Fruit fly (Drosophila melanogaster) whole organism: ENCODE measurements around the gene CG4957.

Experiments
- CG8478 ChIP-seq: fragments of >200 bp; optimal IDR thresholded peaks from 2 replicates; lab custom pipeline; 2018; ENCODE audit warnings: inconsistent platforms
- Dll ChIP-seq: fragments of >200 bp; optimal IDR thresholded peaks from 2 replicates; lab custom pipeline; 2017
- EcR ChIP-seq, 2 experiments: fragments of >200 bp; optimal IDR thresholded peaks; 2 replicates each; lab custom pipeline; 2017; ENCODE audit warnings: missing biosample characterization in 2 of 2, missing genetic modification characterization in 2 of 2, missing genetic modification reagents in 2 of 2
- pan ChIP-seq: fragments of >200 bp; optimal IDR thresholded peaks from 2 replicates; lab custom pipeline; 2017
- psq ChIP-seq: fragments of >200 bp; optimal IDR thresholded peaks from 2 replicates; lab custom pipeline; 2017
- usp ChIP-seq: fragments of >200 bp; optimal IDR thresholded peaks from 2 replicates; lab custom pipeline; 2017; ENCODE audit warnings: missing biosample characterization, missing genetic modification characterization, mixed read lengths

CG4957 gene

dm6 chr2L:10232827-10233226 is 35.8 kb upstream of the CG4957 start:
- no peak for TF ChIP-seq pan (lab: Kevin White, UChicago)
- TF ChIP-seq EcR (GFP tag; optimal IDR thresholded peaks at IDR 0.05; lab: Kevin White, UChicago) = no peak
- TF ChIP-seq Dll (lab: Kevin White, UChicago) = no peak
- TF ChIP-seq CG8478 (lab: Kevin White, UChicago) = no peak
- TF ChIP-seq psq (lab: Kevin White, UChicago) = no peak
- no peak for TF ChIP-seq usp

dm6 chr2L:10237725-10238446 is 30.8 kb upstream of the CG4957 start, which contains the start of gene mthl15:
Gene mthl15 (minus strand): TSS chr2L:10238317.
- TF ChIP-seq pan (lab: Kevin White, UChicago) (peak; percentile 8), usp (no peak)

dm6 chr2L:10238726-10239652 is 29.7 kb upstream of the CG4957 start, which contains the start of gene me31B:
Gene me31B (plus strand): TSS chr2L:10239341.
- TF ChIP-seq Dll (lab: Kevin White, UChicago) (no peak), pan (lab: Kevin White, UChicago) (no peak), psq (lab: Kevin White, UChicago) (no peak), usp (no peak), EcR (GFP tag; optimal IDR thresholded peaks at IDR 0.05; lab: Kevin White, UChicago) (no peak), CG8478 (lab: Kevin White, UChicago) (no peak)

dm6 chr2L:10246785-10247190 is 21.9 kb upstream of the CG4957 start, which contains the start of gene chico:
Gene chico (minus strand): TSS chr2L:10247078.
- TF ChIP-seq CG8478 (lab: Kevin White, UChicago) (no peak), EcR (GFP tag; optimal IDR thresholded peaks at IDR 0.05; lab: Kevin White, UChicago) (no peak), psq (lab: Kevin White, UChicago) (no peak), Dll (lab: Kevin White, UChicago) (no peak), usp (no peak), pan (lab: Kevin White, UChicago) (no peak)

dm6 chr2L:10249655-10250202 is 18.9 kb upstream of the CG4957 start:
- TF ChIP-seq pan (lab: Kevin White, UChicago) = no peak
- TF ChIP-seq psq (lab: Kevin White, UChicago) = no peak
- TF ChIP-seq EcR (GFP tag; optimal IDR thresholded peaks at IDR 0.05; lab: Kevin White, UChicago) = no peak
- no peak for TF ChIP-seq CG8478 (lab: Kevin White, UChicago)
- no peak for TF ChIP-seq Dll (lab: Kevin White, UChicago)
- TF ChIP-seq usp = no peak

DNA sequence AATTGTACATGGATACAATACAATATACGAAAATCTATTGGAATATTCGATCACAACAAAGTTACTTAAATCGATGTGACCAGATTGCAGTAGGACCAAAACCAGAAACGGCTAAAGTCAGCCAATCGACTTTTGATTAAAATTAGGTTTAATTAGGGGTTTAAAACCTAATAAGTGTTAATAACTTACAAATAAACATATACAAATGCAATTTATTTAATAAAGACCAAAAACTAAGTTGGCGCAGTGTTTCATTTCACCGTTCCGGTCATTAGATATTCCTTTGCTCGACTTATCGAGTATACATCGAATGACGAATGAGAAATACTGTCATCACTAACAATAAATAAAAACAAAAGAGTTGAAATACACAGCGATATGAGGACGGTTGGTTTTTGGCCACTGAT is 18.2 kb upstream of the CG4957 start, which contains the start of the genes bsk and CG31717:
Gene bsk (minus strand): TSS at position 61 of the 407 bp plus-strand sequence.
Gene CG31717 (plus strand): TSS at position 297 of the 407 bp plus-strand sequence.
- TF ChIP-seq CG8478 (lab: Kevin White, UChicago) (no peak), Dll (lab: Kevin White, UChicago) (no peak), pan (lab: Kevin White, UChicago) (no peak), psq (lab: Kevin White, UChicago) (no peak), usp (no peak)

DNA sequence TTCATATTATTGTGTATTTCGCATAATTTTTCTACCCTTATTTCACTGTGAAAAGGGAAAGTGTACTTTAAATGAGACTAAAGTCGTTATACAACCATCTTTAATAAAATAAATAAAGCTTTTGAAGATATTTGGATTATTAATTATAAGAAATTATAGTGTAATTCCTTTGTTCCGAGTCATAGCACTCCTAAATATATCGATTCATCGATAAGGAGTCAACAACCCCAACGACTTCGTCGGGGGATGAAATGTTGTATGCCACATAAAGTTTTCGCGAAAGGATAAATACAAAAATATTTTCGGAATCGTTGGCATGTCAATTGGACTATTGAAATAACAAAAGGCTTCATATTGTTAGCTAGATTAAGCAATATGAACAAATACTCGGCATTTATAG is 17.1 kb upstream of the CG4957 start, which contains the start of gene Ror:
Gene Ror (plus strand): TSS at position 252 of the 400 bp plus-strand sequence.
- TF ChIP-seq CG8478 (lab: Kevin White, UChicago) (no peak), EcR (GFP tag; optimal IDR thresholded peaks at IDR 0.05; lab: Kevin White, UChicago) (no peak), psq (lab: Kevin White, UChicago) (no peak), pan (lab: Kevin White, UChicago) (no peak), Dll (lab: Kevin White, UChicago) (no peak), usp (no peak)

- no peak for TF ChIP-seq usp
- TF ChIP-seq CG8478 (lab: Kevin White, UChicago) = no peak
- no peak for TF ChIP-seq pan (lab: Kevin White, UChicago)
- TF ChIP-seq psq (lab: Kevin White, UChicago) = no peak
- TF ChIP-seq EcR (GFP tag; optimal IDR thresholded peaks at IDR 0.05; lab: Kevin White, UChicago) = no peak
- TF ChIP-seq Dll (lab: Kevin White, UChicago) = no peak
Observed at dm6 chr2L:10255725-10256158, 12.9 kb upstream of the CG4957 start, which contains the start of gene CG5676. Gene CG5676 (minus strand): TSS chr2L:10255891.

- TF ChIP-seq EcR (GFP tag; optimal IDR thresholded peaks at IDR 0.05; lab: Kevin White, UChicago) = no peak
Observed at dm6 chr2L:10259960-10260749, 8.5 kb upstream of the CG4957 start.

dm6 chr2L:10260750-10261493 is 7.8 kb upstream of the CG4957 start, which contains the start of gene Pten:
Gene Pten (minus strand): TSS chr2L:10261049.
- TF ChIP-seq usp (no peak), psq (lab: Kevin White, UChicago) (no peak), EcR (GFP tag; optimal IDR thresholded peaks at IDR 0.05; lab: Kevin White, UChicago) (no peak), CG8478 (lab: Kevin White, UChicago) (no peak), pan (lab: Kevin White, UChicago) (no peak), Dll (lab: Kevin White, UChicago) (no peak)
